Worm (Caenorhabditis elegans): Measurements from ENCODE around the gene msp-79.

The msp-79 gene

DNA sequence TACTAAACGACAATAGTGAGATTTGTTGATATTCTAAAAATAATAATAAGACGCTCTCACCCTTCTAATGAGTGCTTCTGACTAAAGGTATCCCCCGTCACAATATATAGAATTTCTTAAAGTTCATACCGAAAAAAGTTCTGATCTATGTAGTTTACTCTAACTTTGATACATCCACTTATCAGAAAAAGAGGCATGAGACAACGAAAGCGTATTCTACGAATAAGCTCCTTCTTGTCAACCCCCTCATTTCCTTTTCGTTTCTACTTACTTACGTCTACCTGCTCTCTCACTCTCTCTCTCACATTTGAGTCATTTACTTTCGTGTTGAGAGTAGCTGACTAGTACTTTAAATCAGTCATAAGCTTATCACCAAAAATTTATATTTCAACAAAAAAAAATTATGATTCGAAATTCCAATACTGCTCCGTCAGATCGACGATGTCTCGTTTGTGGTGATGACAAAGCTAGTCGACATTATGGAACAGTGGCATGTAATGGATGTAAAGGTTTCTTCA, 41.4 kb downstream of the msp-79 start:
- TF ChIP-seq pax-1 (tag; optimal IDR thresholded peaks at IDR 0.05) (no peak), madf-2 (tag; optimal IDR thresholded peaks at IDR 0.05) (no peak), unc-3 (GFP tag; conservative IDR thresholded peaks at IDR 0.05) (no peak), unc-3 (tag; optimal IDR thresholded peaks at IDR 0.05) (no peak), C08G9.2 (tag; optimal IDR thresholded peaks at IDR 0.05) (no peak), ceh-34 (tag; optimal IDR thresholded peaks at IDR 0.05) (no peak), mec-3 (tag; optimal IDR thresholded peaks at IDR 0.05; ENCODE audit: borderline replicate concordance) (no peak), unc-86 (tag; optimal IDR thresholded peaks at IDR 0.05) (no peak), pat-9 (tag; optimal IDR thresholded peaks at IDR 0.05) (no peak)

DNA sequence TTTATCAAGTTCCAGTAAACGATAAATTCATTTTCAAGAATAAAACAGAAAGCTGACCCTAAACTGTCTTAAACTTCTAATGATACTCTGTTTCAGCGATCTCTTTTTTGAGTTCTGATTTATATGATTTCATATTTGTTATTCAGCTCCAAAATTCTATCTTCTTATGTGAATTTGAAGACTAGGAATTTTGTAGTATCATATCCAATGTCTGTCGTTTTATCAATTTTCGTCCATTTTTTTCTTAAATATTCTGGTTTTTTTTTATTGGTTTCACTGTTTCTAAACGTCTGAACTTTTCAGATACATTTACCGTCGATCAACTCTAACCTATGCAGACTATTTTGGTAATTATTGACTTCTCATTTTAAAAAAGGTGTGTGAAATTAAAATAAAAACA, 42.0 kb downstream of the msp-79 start, which contains the start of the genes nhr-138 and C28D4.18:
TSS of gene nhr-138 (plus strand) at position 304 of the 400 bp plus-strand sequence.
TSS of gene C28D4.18 (plus strand) at position 333 of the 400 bp plus-strand sequence.
- TF ChIP-seq ets-4 (tag; optimal IDR thresholded peaks at IDR 0.05) (no peak), ceh-48 (tag; optimal IDR thresholded peaks at IDR 0.05) (no peak), tbx-2 (tag; optimal IDR thresholded peaks at IDR 0.05) (no peak), elt-2 (tag; optimal IDR thresholded peaks at IDR 0.05) (no peak)

DNA sequence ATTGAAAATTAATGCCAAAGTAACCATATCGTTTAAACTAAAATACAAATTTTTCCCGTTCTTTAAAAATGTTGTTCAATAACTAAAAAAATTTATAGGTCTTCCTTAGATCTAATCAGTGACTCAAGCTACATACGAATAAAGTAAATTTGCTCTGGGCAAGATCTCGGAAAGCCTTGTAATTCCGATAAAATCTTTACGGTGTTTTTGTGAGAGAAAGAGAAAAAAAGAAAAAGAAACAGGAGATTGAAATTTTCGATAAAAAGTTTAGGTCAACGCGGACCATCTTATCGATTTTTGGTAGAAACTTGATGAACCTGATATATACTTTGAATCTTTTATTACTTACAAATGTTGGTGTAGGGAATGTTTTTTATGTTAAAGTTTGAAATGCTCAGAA, 43.8 kb downstream of the msp-79 start:
- TF ChIP-seq lim-6 (tag; optimal IDR thresholded peaks at IDR 0.05), result no peak
- TF ChIP-seq ets-4 (tag; optimal IDR thresholded peaks at IDR 0.05), result no peak
- TF ChIP-seq odd-2 (tag; optimal IDR thresholded peaks at IDR 0.05), result no peak
- no peak for TF ChIP-seq gmeb-2 (tag; optimal IDR thresholded peaks at IDR 0.05)
- no peak for TF ChIP-seq hlh-13 (GFP tag; optimal IDR thresholded peaks at IDR 0.05)
- TF ChIP-seq madf-2 (tag; optimal IDR thresholded peaks at IDR 0.05), result no peak
- TF ChIP-seq ceh-9 (tag; optimal IDR thresholded peaks at IDR 0.05), result no peak
- TF ChIP-seq ceh-14 (tag; optimal IDR thresholded peaks at IDR 0.05), result no peak
- no peak for TF ChIP-seq dve-1 (tag; optimal IDR thresholded peaks at IDR 0.05)
- no peak for TF ChIP-seq ceh-22 (tag; optimal IDR thresholded peaks at IDR 0.05)
- no peak for TF ChIP-seq Y22D7AL.16 (tag; optimal IDR thresholded peaks at IDR 0.05)
- no peak for TF ChIP-seq pag-3 (tag; optimal IDR thresholded peaks at IDR 0.05; ENCODE audit: borderline replicate concordance)
- no peak for TF ChIP-seq zip-5 (tag; optimal IDR thresholded peaks at IDR 0.05)
- TF ChIP-seq ceh-48 (tag; optimal IDR thresholded peaks at IDR 0.05), result no peak
- TF ChIP-seq T23F11.4 (GFP tag; optimal IDR thresholded peaks at IDR 0.05), result no peak
- TF ChIP-seq sdc-2 (tag; optimal IDR thresholded peaks at IDR 0.05), result no peak

DNA sequence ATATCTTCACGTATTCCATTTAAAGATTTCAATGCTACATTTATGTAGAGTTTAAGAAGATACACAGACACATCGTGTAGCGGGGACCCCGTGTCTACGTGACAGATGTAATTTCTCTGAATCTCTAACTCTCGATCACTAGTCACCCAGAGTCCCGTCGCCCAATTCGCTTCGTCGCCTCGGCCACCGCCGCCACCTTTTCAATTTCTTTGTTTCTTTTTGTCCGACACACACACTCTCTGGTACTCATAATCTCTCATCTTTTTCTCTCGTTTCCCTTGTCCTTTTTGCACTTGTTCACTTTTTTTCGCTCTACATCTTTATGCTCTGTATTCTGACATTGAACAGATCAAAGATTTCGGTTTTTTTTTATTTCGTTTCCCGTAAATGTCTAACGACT, 48.6 kb downstream of the msp-79 start:
- TF ChIP-seq fax-1 (tag; optimal IDR thresholded peaks at IDR 0.05), result no peak
- TF ChIP-seq Y22D7AL.16 (tag; optimal IDR thresholded peaks at IDR 0.05), result no peak
- peak; percentile 87 for TF ChIP-seq ceh-18 (tag; optimal IDR thresholded peaks at IDR 0.05)
- TF ChIP-seq ceh-9 (tag; optimal IDR thresholded peaks at IDR 0.05), result no peak
- peak; percentile 64 for TF ChIP-seq unc-55 (GFP tag; optimal IDR thresholded peaks at IDR 0.05)
- TF ChIP-seq zip-5 (tag; optimal IDR thresholded peaks at IDR 0.05), result no peak
- TF ChIP-seq hlh-30 (tag; optimal IDR thresholded peaks at IDR 0.05; ENCODE audit: insufficient read depth), result no peak
- TF ChIP-seq nfya-1 (tag; optimal IDR thresholded peaks at IDR 0.05), result peak; percentile 77
- TF ChIP-seq pat-9 (tag; optimal IDR thresholded peaks at IDR 0.05), result peak; percentile 3
- no peak for TF ChIP-seq nhr-232 (tag; optimal IDR thresholded peaks at IDR 0.05)
- TF ChIP-seq hlh-15 (tag; optimal IDR thresholded peaks at IDR 0.05), result no peak
- TF ChIP-seq ceh-14 (tag; optimal IDR thresholded peaks at IDR 0.05), result peak; percentile 12
- no peak for TF ChIP-seq fkh-6 (tag; optimal IDR thresholded peaks at IDR 0.05)
- TF ChIP-seq F13H6.1 (tag; optimal IDR thresholded peaks at IDR 0.05), result peak; percentile 17
- TF ChIP-seq hlh-8 (tag; optimal IDR thresholded peaks at IDR 0.05), result peak; percentile 49
- peak; percentile 22 for TF ChIP-seq syd-9 (tag; optimal IDR thresholded peaks at IDR 0.05)
- TF ChIP-seq dve-1 (tag; optimal IDR thresholded peaks at IDR 0.05), result peak; percentile 69
- TF ChIP-seq tbx-2 (tag; optimal IDR thresholded peaks at IDR 0.05), result peak; percentile 73
- TF ChIP-seq ceh-31 (tag; optimal IDR thresholded peaks at IDR 0.05), result peak; percentile 69
- no peak for TF ChIP-seq C38D4.7 (GFP tag; optimal IDR thresholded peaks at IDR 0.05)
- TF ChIP-seq madf-2 (tag; optimal IDR thresholded peaks at IDR 0.05), result no peak
- TF ChIP-seq rnt-1 (tag; optimal IDR thresholded peaks at IDR 0.05), result peak; percentile 66
- no peak for TF ChIP-seq hlh-13 (GFP tag; optimal IDR thresholded peaks at IDR 0.05)
- TF ChIP-seq ceh-34 (tag; optimal IDR thresholded peaks at IDR 0.05), result peak; percentile 19
